Worm (Caenorhabditis elegans) whole organism, L4 larva: ENCODE data around the gene ctsa-1.2.

Experiments used
- F37D6.2 ChIP-seq: sonication (generic microtip); optimal IDR thresholded peaks from 2 replicates; lab custom pipeline; 2016; ENCODE audit warnings: mild to moderate bottlenecking, missing genetic modification characterization, missing compliant biosample characterization
- F44E2.7 ChIP-seq: fragments of 200-800 bp; sonication (Bioruptor generic); IDR thresholded peaks from 2 replicates; pipeline ENCODE4 v2.1.2; 2022; ENCODE audit warnings: missing genetic modification characterization, missing compliant biosample characterization
- F49E8.2 ChIP-seq: sonication (generic microtip); optimal IDR thresholded peaks from 2 replicates; lab custom pipeline; 2016; ENCODE audit warnings: missing compliant biosample characterization, mild to moderate bottlenecking, missing genetic modification characterization, borderline replicate concordance
- Y105C5A.15 ChIP-seq: fragments of 200-800 bp; sonication (Bioruptor generic); IDR thresholded peaks from 2 replicates; pipeline ENCODE4 v1.3.6; 2022; ENCODE audit warnings: missing genetic modification characterization, missing compliant biosample characterization
- Y48G9A.11 ChIP-seq: fragments of 200-800 bp; sonication (Bioruptor generic); IDR thresholded peaks from 2 replicates; pipeline ENCODE4 v1.3.6; 2022; ENCODE audit warnings: missing genetic modification reagents, missing genetic modification characterization, missing compliant biosample characterization
- Y5F2A.4 ChIP-seq: fragments of 200-800 bp; sonication (Bioruptor generic); optimal IDR thresholded peaks from 2 replicates; lab custom pipeline; 2018; ENCODE audit warnings: mild to moderate bottlenecking, missing genetic modification characterization, missing compliant biosample characterization
- ZK337.2 ChIP-seq: fragments of 200-800 bp; sonication (Bioruptor generic); IDR thresholded peaks from 2 replicates; pipeline ENCODE4 v1.3.6; 2022; ENCODE audit warnings: missing genetic modification reagents, missing genetic modification characterization, missing compliant biosample characterization
- aha-1 ChIP-seq: fragments of 150-350 bp; peaks from one replicate; lab custom pipeline; 2014; ENCODE audit warnings: missing biosample characterization, missing genetic modification characterization
- ama-1 ChIP-seq: fragments of 150-350 bp; optimal IDR thresholded peaks from 2 replicates; lab custom pipeline; 2014; ENCODE audit warnings: inconsistent platforms, mixed read lengths
- arid-1 ChIP-seq: fragments of 200-800 bp; sonication (Bioruptor generic); conservative IDR thresholded peaks from 2 replicates; pipeline ENCODE4 v1.3.6; 2022; ENCODE audit warnings: missing genetic modification reagents, missing genetic modification characterization, missing compliant biosample characterization
- ceh-20 ChIP-seq: fragments of 200-800 bp; sonication (Bioruptor generic); IDR thresholded peaks from 2 replicates; pipeline ENCODE4 v1.3.6; 2022; ENCODE audit warnings: missing genetic modification reagents, missing genetic modification characterization, missing compliant biosample characterization
- ceh-32 ChIP-seq: sonication (generic microtip); optimal IDR thresholded peaks from 2 replicates; lab custom pipeline; 2016; ENCODE audit warnings: mild to moderate bottlenecking, missing genetic modification characterization, missing compliant biosample characterization; ENCODE audit not compliant: poor library complexity
- ceh-82 ChIP-seq: sonication (generic microtip); optimal IDR thresholded peaks from 2 replicates; lab custom pipeline; 2017; ENCODE audit warnings: missing biosample characterization, missing genetic modification characterization
- ctbp-1 ChIP-seq: fragments of 200-800 bp; sonication (Bioruptor generic); IDR thresholded peaks from 2 replicates; pipeline ENCODE4 v1.3.6; 2022; ENCODE audit warnings: missing genetic modification reagents, missing genetic modification characterization, missing compliant biosample characterization
- daf-16 ChIP-seq, 3 experiments: sonication (generic microtip); optimal IDR thresholded peaks; 2 replicates each; lab custom pipeline; 2016 to 2017; ENCODE audit warnings: missing genetic modification characterization in 3 of 3, missing genetic modification reagents in 3 of 3, mild to moderate bottlenecking in 2 of 3, missing compliant biosample characterization in 2 of 3, missing biosample characterization in 1 of 3, moderate library complexity in 1 of 3
- dmd-9 ChIP-seq: fragments of 200-800 bp; sonication (Bioruptor generic); IDR thresholded peaks from 2 replicates; pipeline ENCODE4 v1.3.6; 2022; ENCODE audit warnings: missing genetic modification reagents, missing genetic modification characterization, missing compliant biosample characterization
- dve-1 ChIP-seq: sonication (generic microtip); optimal IDR thresholded peaks from 2 replicates; lab custom pipeline; 2017; ENCODE audit warnings: antibody characterized with exemption, mild to moderate bottlenecking, missing genetic modification characterization, missing compliant biosample characterization; ENCODE audit not compliant: insufficient read depth
- egl-27 ChIP-seq: sonication (generic microtip); optimal IDR thresholded peaks from 3 replicates; lab custom pipeline; 2017; ENCODE audit warnings: missing biosample characterization, missing genetic modification reagents, missing genetic modification characterization
- fkh-10 ChIP-seq: fragments of 150-350 bp; optimal IDR thresholded peaks from 2 replicates; lab custom pipeline; 2014; ENCODE audit warnings: missing biosample characterization, missing genetic modification reagents, missing genetic modification characterization
- gei-8 ChIP-seq: fragments of 200-800 bp; sonication (Bioruptor generic); optimal IDR thresholded peaks from 2 replicates; lab custom pipeline; 2018; ENCODE audit warnings: mild to moderate bottlenecking, missing genetic modification characterization, missing compliant biosample characterization
- hmg-1.1 ChIP-seq: fragments of 200-800 bp; sonication (Bioruptor generic); IDR thresholded peaks from 2 replicates; pipeline ENCODE4 v1.3.6; 2022; ENCODE audit warnings: missing genetic modification reagents, missing genetic modification characterization, missing compliant biosample characterization
- jun-1 ChIP-seq: fragments of 150-350 bp; optimal IDR thresholded peaks from 2 replicates; lab custom pipeline; 2014; ENCODE audit warnings: missing biosample characterization, missing genetic modification reagents, missing genetic modification characterization
- lin-15B ChIP-seq: fragments of 150-350 bp; sonication (generic microtip); optimal IDR thresholded peaks from 3 replicates; lab custom pipeline; 2014; ENCODE audit warnings: missing biosample characterization, missing genetic modification characterization
- lin-38 ChIP-seq: fragments of 200-800 bp; sonication (Bioruptor generic); IDR thresholded peaks from 2 replicates; pipeline ENCODE4 v1.3.6; 2022; ENCODE audit warnings: missing genetic modification reagents, missing genetic modification characterization, missing compliant biosample characterization
- madf-9 ChIP-seq: fragments of 200-800 bp; sonication (Bioruptor generic); conservative IDR thresholded peaks from 2 replicates; pipeline ENCODE4 v1.3.6; 2022; ENCODE audit warnings: missing genetic modification reagents, missing genetic modification characterization, missing compliant biosample characterization
- mdl-1 ChIP-seq, 2 experiments: fragments of 150-350 bp in 1 of 2; sonication (generic microtip) in 1 of 2; optimal IDR thresholded peaks; 2 replicates each; lab custom pipeline; 2014 to 2017; ENCODE audit warnings: missing biosample characterization in 2 of 2, missing genetic modification characterization in 2 of 2
- nhr-11 ChIP-seq: fragments of 150-350 bp; optimal IDR thresholded peaks from 2 replicates; lab custom pipeline; 2014; ENCODE audit warnings: missing biosample characterization, missing genetic modification characterization
- nhr-42 ChIP-seq: fragments of 200-800 bp; sonication (Bioruptor generic); IDR thresholded peaks from 2 replicates; pipeline ENCODE4 v1.3.6; 2022; ENCODE audit warnings: missing genetic modification characterization, missing compliant biosample characterization
- nhr-6 ChIP-seq: fragments of 150-350 bp; optimal IDR thresholded peaks from 2 replicates; lab custom pipeline; 2014; ENCODE audit warnings: missing biosample characterization, missing genetic modification characterization
- nhr-77 ChIP-seq: fragments of 150-350 bp; optimal IDR thresholded peaks from 2 replicates; lab custom pipeline; 2014; ENCODE audit warnings: missing biosample characterization, missing genetic modification characterization
- pha-4 ChIP-seq, 2 experiments: fragments of 150-350 bp in 1 of 2; fragments of 200-800 bp in 1 of 2; sonication (Bioruptor generic) in 1 of 2; IDR thresholded peaks in 1 of 2; optimal IDR thresholded peaks in 1 of 2; 2 replicates each; pipeline versions ENCODE4 v1.3.6 to Lab custom; 2014 to 2022; ENCODE audit warnings: missing genetic modification characterization in 2 of 2, missing genetic modification reagents in 2 of 2, missing biosample characterization in 1 of 2, missing compliant biosample characterization in 1 of 2
- pqm-1 ChIP-seq: sonication (generic microtip); optimal IDR thresholded peaks from 2 replicates; lab custom pipeline; 2017; ENCODE audit warnings: missing biosample characterization, missing genetic modification characterization
- tra-1 ChIP-seq: fragments of 200-800 bp; sonication (Bioruptor generic); IDR thresholded peaks from 2 replicates; pipeline ENCODE4 v1.3.6; 2022; ENCODE audit warnings: missing genetic modification reagents, missing genetic modification characterization, missing compliant biosample characterization
- unc-130 ChIP-seq: sonication (generic microtip); optimal IDR thresholded peaks from 2 replicates; lab custom pipeline; 2016; ENCODE audit warnings: missing genetic modification reagents, missing genetic modification characterization, missing compliant biosample characterization
- unc-62 ChIP-seq, 3 experiments: fragments of 150-350 bp in 1 of 3; sonication (generic microtip); optimal IDR thresholded peaks in 2 of 3; peaks in 1 of 3; 1 replicate in 1 of 3; 2 replicates in 2 of 3; lab custom pipeline; 2014 to 2017; ENCODE audit warnings: missing biosample characterization in 3 of 3, missing genetic modification characterization in 3 of 3, missing genetic modification reagents in 3 of 3, missing genotype in 1 of 3
- zfp-3 ChIP-seq: fragments of 200-800 bp; sonication (Bioruptor generic); conservative IDR thresholded peaks from 2 replicates; pipeline ENCODE4 v1.3.6; 2022; ENCODE audit warnings: missing genetic modification reagents, missing genetic modification characterization, missing compliant biosample characterization
- zip-2 ChIP-seq: fragments of 150-350 bp; optimal IDR thresholded peaks from 2 replicates; lab custom pipeline; 2014; ENCODE audit warnings: missing biosample characterization, missing genetic modification characterization

Gene ctsa-1.2

DNA sequence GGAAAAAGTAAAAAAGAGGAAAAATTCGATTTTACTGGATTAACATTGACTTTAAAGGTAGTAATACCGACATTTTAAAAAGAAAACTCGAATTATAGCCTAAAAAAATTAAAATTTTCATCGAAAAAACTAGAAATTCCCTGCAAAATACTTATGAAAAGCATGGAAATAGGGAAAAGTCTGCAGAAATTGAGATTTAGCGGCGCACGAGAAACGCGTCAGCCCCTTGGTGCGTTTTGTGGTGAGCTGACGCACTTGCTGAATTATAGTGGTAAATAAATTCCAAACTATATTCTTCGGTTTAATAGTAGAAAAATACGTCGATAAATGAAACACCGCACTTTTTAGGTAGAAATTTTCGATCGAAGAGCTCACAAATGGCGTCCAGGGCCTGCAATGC is 44.7 kb upstream of the ctsa-1.2 start (continued):
- TF ChIP-seq pqm-1 (tag; lab: Kevin White, UChicago): no peak

- peak; percentile 15 for TF ChIP-seq dve-1 (tag; lab: Kevin White, UChicago)
- TF ChIP-seq F49E8.2 (tag; lab: Kevin White, UChicago): peak; percentile 18
- peak; percentile 14 for TF ChIP-seq unc-130 (GFP tag; lab: Kevin White, UChicago)
- 0 out of 2 replicates have a peak, but pooled peaks have one; percentile 32 for TF ChIP-seq zfp-3 (GFP tag; lab: Robert Waterston, UW)
- peak; percentile 68 for TF ChIP-seq lin-38 (GFP tag; lab: Robert Waterston, UW)
- TF ChIP-seq nhr-42: 0 out of 2 replicates have a peak, but pooled peaks have one; percentile 22
- peak; percentile 9; the same call in 1 of the 2 replicates for TF ChIP-seq hmg-1.1 (GFP tag; lab: Robert Waterston, UW)
- TF ChIP-seq, all 104 proteins: peak for 7; not testable (repeated sequence) for 97
Observed at ce11 chrII:11695161-11695944, 43.8 kb upstream of the ctsa-1.2 start, which contains the start of gene tars-1. TSS of gene tars-1 (minus strand) at chrII:11695657.

DNA sequence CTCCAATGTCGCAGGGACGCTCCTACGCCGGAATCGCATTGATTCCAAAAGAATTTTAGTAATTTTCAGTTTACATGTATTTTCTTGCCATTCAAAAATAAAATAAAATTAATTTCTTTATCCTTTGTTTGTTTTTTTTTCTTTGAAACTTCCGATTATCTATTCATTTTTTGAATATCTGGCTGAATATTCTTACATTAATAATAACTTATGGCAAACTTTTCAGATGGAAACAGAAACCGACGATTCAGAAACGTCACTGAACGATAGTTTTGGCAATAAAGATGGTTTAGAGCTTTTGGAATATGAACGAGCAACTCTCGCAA is 43.2 kb upstream of the ctsa-1.2 start, which contains the start of gene xpf-1:
xpf-1 (plus strand) TSS at position 227 of the 326 bp plus-strand sequence.
- TF ChIP-seq Y105C5A.15 (GFP tag; lab: Robert Waterston, UW) (no peak), daf-16 (GFP tag; optimal IDR thresholded peaks at IDR 0.05; lab: Kevin White, UChicago) (no peak), daf-16 (tag; optimal IDR thresholded peaks at IDR 0.05; lab: Kevin White, UChicago) (no peak), Y5F2A.4 (GFP tag; lab: Kevin White, UChicago) (no peak), jun-1 (tag; lab: Kevin White, UChicago) (no peak), gei-8 (GFP tag; lab: Kevin White, UChicago) (no peak), nhr-6 (tag; lab: Kevin White, UChicago) (no peak), dmd-9 (no peak), aha-1 (tag; lab: Kevin White, UChicago) (no peak), F49E8.2 (tag; lab: Kevin White, UChicago) (no peak), nhr-77 (tag; lab: Kevin White, UChicago) (no peak), arid-1 (GFP tag; lab: Robert Waterston, UW) (no peak), lin-15B (tag; lab: Kevin White, UChicago) (no peak)

DNA sequence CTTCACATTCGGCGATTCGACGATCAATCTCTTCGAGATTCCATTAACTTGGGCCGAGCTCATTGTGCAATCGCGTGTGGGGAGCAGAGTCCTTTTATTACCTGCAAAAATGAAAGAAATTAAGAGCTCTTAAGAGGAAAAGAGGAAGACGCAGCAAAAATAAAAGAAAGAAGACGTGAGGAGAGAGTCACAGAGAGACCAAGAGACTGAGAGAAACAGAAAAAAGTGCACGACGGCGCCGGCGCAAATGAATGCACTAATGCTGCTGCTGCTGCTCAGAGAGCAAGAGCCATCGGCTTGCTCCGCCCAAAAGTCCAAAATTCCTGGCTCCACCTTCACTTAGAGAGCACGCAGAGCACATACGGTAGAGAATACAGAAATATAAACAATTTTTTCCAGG is 39.0 kb upstream of the ctsa-1.2 start, which contains the start of gene inos-1:
inos-1 (minus strand) TSS at position 101 of the 400 bp plus-strand sequence.
- no peak for TF ChIP-seq ama-1 (lab: Kevin White, UChicago)
- TF ChIP-seq mdl-1 (tag; optimal IDR thresholded peaks at IDR 0.05; lab: Kevin White, UChicago): no peak
- TF ChIP-seq ctbp-1 (GFP tag; lab: Robert Waterston, UW): no peak
- TF ChIP-seq madf-9 (GFP tag; lab: Robert Waterston, UW): no peak
- no peak for TF ChIP-seq egl-27
- no peak for TF ChIP-seq ZK337.2 (GFP tag; lab: Robert Waterston, UW)
- TF ChIP-seq F37D6.2 (tag; lab: Kevin White, UChicago): no peak
- no peak for TF ChIP-seq ceh-82
- no peak for TF ChIP-seq pha-4 (GFP tag; IDR thresholded peaks at IDR 0.05; lab: Robert Waterston, UW)
- no peak for TF ChIP-seq pha-4 (tag; optimal IDR thresholded peaks at IDR 0.05; lab: Kevin White, UChicago)
- TF ChIP-seq Y48G9A.11 (GFP tag; lab: Robert Waterston, UW): no peak
- no peak for TF ChIP-seq unc-62 (GFP tag; optimal IDR thresholded peaks at IDR 0.05 in 1 of 2; lab: Kevin White, UChicago)
- no peak for TF ChIP-seq unc-62 (tag; optimal IDR thresholded peaks at IDR 0.05; lab: Kevin White, UChicago)
- TF ChIP-seq F44E2.7: no peak
- TF ChIP-seq fkh-10 (GFP tag; lab: Kevin White, UChicago): no peak
- no peak for TF ChIP-seq zip-2 (tag; lab: Kevin White, UChicago)
- no peak for TF ChIP-seq tra-1 (GFP tag; lab: Robert Waterston, UW)
- TF ChIP-seq ceh-32 (tag; lab: Kevin White, UChicago): no peak
- TF ChIP-seq nhr-11 (tag; lab: Kevin White, UChicago): no peak
- TF ChIP-seq ceh-20 (GFP tag; lab: Robert Waterston, UW): no peak
- TF ChIP-seq, all 104 proteins: peak for 0
